Worm (Caenorhabditis elegans): ENCODE results near the gene nep-11.

- TF ChIP-seq dpl-1 (GFP tag; optimal IDR thresholded peaks at IDR 0.05) (no peak), mcd-1 (GFP tag; IDR thresholded peaks at IDR 0.05) (no peak), snpc-1.3 (tag; optimal IDR thresholded peaks at IDR 0.05; ENCODE audit: insufficient read depth) (no peak), madf-10 (tag; optimal IDR thresholded peaks at IDR 0.05) (no peak), hsf-1 (GFP tag; IDR thresholded peaks at IDR 0.05) (no peak), him-1 (tag; optimal IDR thresholded peaks at IDR 0.05) (no peak), pha-4 (tag; optimal IDR thresholded peaks at IDR 0.05) (no peak), xnd-1 (tag; optimal IDR thresholded peaks at IDR 0.05) (no peak), tlf-1 (GFP tag; optimal IDR thresholded peaks at IDR 0.05) (no peak), akir-1 (GFP tag; optimal IDR thresholded peaks at IDR 0.05) (no peak), attf-3 (GFP tag; conservative IDR thresholded peaks at IDR 0.05) (no peak)
Observed at ce11 chrII:3447906-3448305, 22.6 kb upstream of the nep-11 start, which contains the start of gene C16C8.21.
